Fruit fly (Drosophila melanogaster) Kc167 (cell line): ENCODE results near the gene CG7227.

ENCODE experiments used
- Myc ChIP-seq: fragments of >200 bp; optimal IDR thresholded peaks from 2 replicates; lab custom pipeline; 2017; ENCODE audit warnings: missing external identifiers
- Sin3A ChIP-seq: fragments of >200 bp; optimal IDR thresholded peaks from 2 replicates; lab custom pipeline; 2018; ENCODE audit warnings: missing external identifiers
- h ChIP-seq: fragments of >200 bp; optimal IDR thresholded peaks from 3 replicates; lab custom pipeline; 2018; ENCODE audit warnings: missing external identifiers
- insv ChIP-seq: fragments of >200 bp; optimal IDR thresholded peaks from 3 replicates; lab custom pipeline; 2018; ENCODE audit warnings: missing external identifiers

dm6 chr2L:8009283-8010211, 11.6 kb upstream of the CG7227 start, which contains the start of gene CG12560:
- TF ChIP-seq h (no peak), insv (lab: Kevin White, UChicago) (no peak), Sin3A (lab: Kevin White, UChicago) (no peak), Myc (no peak)
